Fruit fly (Drosophila melanogaster): ENCODE measurements around the gene eIF4EHP.

Gene eIF4EHP

DNA sequence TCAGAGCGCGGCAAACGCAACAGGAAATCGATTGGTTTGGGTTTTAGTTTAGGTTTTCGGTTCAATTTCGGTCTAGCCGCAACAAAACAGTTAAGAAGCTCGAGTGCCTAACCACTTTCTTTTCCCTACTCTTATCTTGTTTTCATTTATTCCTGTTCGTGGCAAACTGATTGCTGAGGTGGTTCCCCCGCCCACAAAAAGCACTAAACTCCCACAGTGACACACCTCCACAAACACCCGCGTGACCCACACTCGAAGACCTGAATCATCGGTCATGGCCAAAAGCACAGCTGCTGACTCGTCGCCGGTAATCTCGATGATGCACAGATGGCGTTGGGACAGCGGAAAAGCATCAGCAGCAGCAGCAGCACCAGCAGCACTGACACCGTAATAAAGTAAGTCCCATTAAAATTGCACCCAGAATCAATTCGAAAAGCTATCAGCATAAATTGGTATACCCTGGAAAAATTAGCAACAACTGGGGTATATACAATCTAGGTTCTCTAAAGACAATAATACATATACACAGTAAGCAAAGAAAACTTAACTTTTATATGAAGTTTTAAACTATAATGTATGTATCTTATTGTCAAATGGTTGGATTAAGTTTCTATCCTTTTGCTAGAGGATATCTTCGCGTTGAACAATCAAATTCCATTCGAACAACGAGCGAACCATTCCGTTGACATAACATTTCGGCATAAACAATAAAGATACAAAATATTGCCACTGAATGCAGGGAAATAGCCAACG, 82.9 kb downstream of the eIF4EHP start:
- TF ChIP-seq Vsx2 (GFP tag; optimal IDR thresholded peaks at IDR 0.05; ENCODE audit: partially characterized antibody), result no peak
- no peak for TF ChIP-seq HLH106 (tag; optimal IDR thresholded peaks at IDR 0.05)
- TF ChIP-seq rgr (GFP tag; optimal IDR thresholded peaks at IDR 0.05), result peak; percentile 44
- no peak for TF ChIP-seq Rel (GFP tag; optimal IDR thresholded peaks at IDR 0.05)
- peak; percentile 89 for TF ChIP-seq Rel (tag; optimal IDR thresholded peaks at IDR 0.05)
- TF ChIP-seq ey (GFP tag; optimal IDR thresholded peaks at IDR 0.05), result peak; percentile 16
- TF ChIP-seq usp (GFP tag; optimal IDR thresholded peaks at IDR 0.05), result no peak
- TF ChIP-seq pan (optimal IDR thresholded peaks at IDR 0.05), result no peak
- TF ChIP-seq jim (GFP tag; optimal IDR thresholded peaks at IDR 0.05), result no peak
- TF ChIP-seq h (GFP tag; optimal IDR thresholded peaks at IDR 0.05), result peak; percentile 50
- TF ChIP-seq OdsH (GFP tag; optimal IDR thresholded peaks at IDR 0.05), result peak; percentile 36
- TF ChIP-seq sv (GFP tag; optimal IDR thresholded peaks at IDR 0.05), result peak; percentile 27
- peak in 1 of 2 experiments; percentile 26 for TF ChIP-seq foxo (GFP tag; optimal IDR thresholded peaks at IDR 0.05)
- TF ChIP-seq br (GFP tag; optimal IDR thresholded peaks at IDR 0.05), result no peak
- TF ChIP-seq Hr83 (GFP tag; optimal IDR thresholded peaks at IDR 0.05; ENCODE audit: poor library complexity, severe bottlenecking), result no peak
- TF ChIP-seq Jra (GFP tag; optimal IDR thresholded peaks at IDR 0.05), result no peak

DNA sequence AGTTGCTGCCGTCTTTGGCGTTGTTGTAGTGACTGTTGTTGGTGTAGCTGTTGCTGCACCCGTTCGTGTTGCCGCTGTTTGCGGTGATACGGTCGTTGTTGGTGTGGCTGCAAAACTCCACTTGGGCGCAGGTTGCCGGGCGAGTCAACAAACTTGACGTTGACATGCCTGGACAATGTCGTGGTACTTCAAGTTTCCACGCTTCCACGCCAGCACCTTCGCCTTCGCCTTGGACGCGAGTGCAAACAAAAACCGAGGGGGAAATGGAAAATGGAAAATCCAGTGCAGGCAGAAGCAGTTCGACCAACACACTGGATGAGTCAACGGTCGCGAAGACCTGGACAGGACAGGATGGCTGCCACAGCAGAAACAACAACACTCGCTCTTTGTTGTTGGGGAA, 84.1 kb downstream of the eIF4EHP start:
- TF ChIP-seq CG32264 (GFP tag; optimal IDR thresholded peaks at IDR 0.05) (no peak), brk (GFP tag; optimal IDR thresholded peaks at IDR 0.05) (no peak)

DNA sequence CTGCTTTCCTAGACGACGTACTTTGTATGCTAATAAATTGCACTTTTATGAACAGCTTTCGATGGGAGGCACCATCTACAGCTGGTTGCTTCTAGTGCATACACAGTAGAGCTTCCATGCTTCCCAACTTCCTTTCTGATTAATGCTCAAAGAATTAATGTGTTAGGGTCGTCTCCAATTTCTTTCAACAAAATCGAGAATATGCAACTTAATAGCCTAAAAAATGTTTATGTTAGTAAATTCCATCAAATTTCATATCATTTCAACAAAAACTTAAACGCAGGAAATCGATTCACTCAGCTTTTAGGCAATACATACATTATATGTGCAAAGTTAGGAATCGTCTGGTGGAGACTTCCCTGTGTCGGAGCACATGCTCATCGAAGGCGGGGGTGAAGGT, 84.6 kb downstream of the eIF4EHP start:
- TF ChIP-seq OdsH (GFP tag; optimal IDR thresholded peaks at IDR 0.05), result no peak
- no peak for TF ChIP-seq Myc (optimal IDR thresholded peaks at IDR 0.05)
- no peak for TF ChIP-seq dsf (GFP tag; optimal IDR thresholded peaks at IDR 0.05; ENCODE audit: borderline replicate concordance)
- TF ChIP-seq tai (GFP tag; optimal IDR thresholded peaks at IDR 0.05), result no peak
- TF ChIP-seq jim (GFP tag; optimal IDR thresholded peaks at IDR 0.05), result no peak
- TF ChIP-seq CG9705 (GFP tag; optimal IDR thresholded peaks at IDR 0.05), result no peak
- TF ChIP-seq h (GFP tag; optimal IDR thresholded peaks at IDR 0.05), result no peak
- no peak for TF ChIP-seq sv (GFP tag; optimal IDR thresholded peaks at IDR 0.05)
- no peak for TF ChIP-seq CrebA (GFP tag; optimal IDR thresholded peaks at IDR 0.05; ENCODE audit: borderline replicate concordance)
- no peak for TF ChIP-seq N (GFP tag; optimal IDR thresholded peaks at IDR 0.05)
- no peak for TF ChIP-seq Hr78 (GFP tag; optimal IDR thresholded peaks at IDR 0.05)
- TF ChIP-seq psq (GFP tag; optimal IDR thresholded peaks at IDR 0.05), result no peak
- TF ChIP-seq Dfd (GFP tag; optimal IDR thresholded peaks at IDR 0.05), result no peak
- no peak for TF ChIP-seq sage (GFP tag; optimal IDR thresholded peaks at IDR 0.05)
- TF ChIP-seq Mio (GFP tag; optimal IDR thresholded peaks at IDR 0.05), result no peak
- no peak for TF ChIP-seq br (GFP tag; optimal IDR thresholded peaks at IDR 0.05)
- no peak for TF ChIP-seq usp (GFP tag; optimal IDR thresholded peaks at IDR 0.05)

DNA sequence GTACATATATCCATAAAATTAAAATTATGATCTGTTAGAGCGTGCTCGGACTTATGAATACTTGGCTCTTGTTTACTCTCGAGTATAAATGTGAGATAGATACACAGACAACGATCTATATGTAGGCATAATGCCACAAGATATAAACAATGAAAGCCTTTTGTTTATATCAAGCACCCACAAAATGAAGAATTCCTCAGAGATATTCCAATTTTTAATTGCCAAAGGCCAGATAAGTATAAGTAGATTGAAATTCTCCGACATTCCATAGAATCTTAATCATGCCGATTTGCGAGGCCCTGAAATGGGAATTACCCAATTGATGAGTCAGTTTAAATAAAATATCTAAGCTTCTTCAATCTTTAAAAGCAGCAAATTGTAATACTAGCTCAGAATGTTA, 86.9 kb downstream of the eIF4EHP start:
- no peak for TF ChIP-seq sv (GFP tag; optimal IDR thresholded peaks at IDR 0.05)
- TF ChIP-seq N (GFP tag; optimal IDR thresholded peaks at IDR 0.05), result no peak
- TF ChIP-seq Dfd (GFP tag; optimal IDR thresholded peaks at IDR 0.05), result no peak
- no peak for TF ChIP-seq CrebA (GFP tag; optimal IDR thresholded peaks at IDR 0.05; ENCODE audit: borderline replicate concordance)
- no peak for TF ChIP-seq ey (GFP tag; optimal IDR thresholded peaks at IDR 0.05)
- TF ChIP-seq Vsx2 (GFP tag; optimal IDR thresholded peaks at IDR 0.05; ENCODE audit: partially characterized antibody), result no peak
- no peak for TF ChIP-seq lola (GFP tag; optimal IDR thresholded peaks at IDR 0.05)
- no peak for TF ChIP-seq br (GFP tag; optimal IDR thresholded peaks at IDR 0.05)
- TF ChIP-seq Hr78 (GFP tag; optimal IDR thresholded peaks at IDR 0.05), result no peak
- no peak for TF ChIP-seq dl (GFP tag; optimal IDR thresholded peaks at IDR 0.05; ENCODE audit: insufficient read depth in 1 of 2, partially characterized antibody in 2 of 2)
- TF ChIP-seq jim (GFP tag; optimal IDR thresholded peaks at IDR 0.05), result no peak
- no peak for TF ChIP-seq CG32264 (GFP tag; optimal IDR thresholded peaks at IDR 0.05)
- TF ChIP-seq OdsH (GFP tag; optimal IDR thresholded peaks at IDR 0.05), result no peak
- TF ChIP-seq psq (GFP tag; optimal IDR thresholded peaks at IDR 0.05), result no peak

DNA sequence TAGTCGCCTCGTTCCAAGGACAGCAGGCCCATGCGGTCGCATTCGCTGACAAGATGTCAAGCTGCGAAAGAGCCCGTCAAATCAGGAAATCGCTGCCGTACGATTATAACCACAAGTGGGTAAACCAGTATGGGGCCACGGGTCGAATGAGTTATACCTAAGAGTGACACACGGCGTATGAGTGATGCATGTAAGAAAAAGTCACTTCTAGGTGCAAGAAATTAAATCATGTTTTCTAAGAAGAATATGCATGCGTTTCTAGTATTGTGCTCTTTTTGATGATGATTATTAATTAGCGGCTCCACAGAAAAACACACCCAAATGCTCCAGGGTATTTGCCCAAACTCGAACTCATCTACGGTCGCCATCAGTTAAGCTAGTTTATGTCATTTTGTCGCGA, 91.1 kb downstream of the eIF4EHP start:
- TF ChIP-seq Myc (optimal IDR thresholded peaks at IDR 0.05) (no peak), dsf (GFP tag; optimal IDR thresholded peaks at IDR 0.05; ENCODE audit: borderline replicate concordance) (no peak), Hr83 (GFP tag; optimal IDR thresholded peaks at IDR 0.05; ENCODE audit: poor library complexity, severe bottlenecking) (no peak), Sp1 (GFP tag; optimal IDR thresholded peaks at IDR 0.05) (no peak), brk (GFP tag; optimal IDR thresholded peaks at IDR 0.05) (no peak), ey (GFP tag; optimal IDR thresholded peaks at IDR 0.05) (no peak), br (GFP tag; optimal IDR thresholded peaks at IDR 0.05) (no peak), Jra (GFP tag; optimal IDR thresholded peaks at IDR 0.05) (no peak), Vsx2 (GFP tag; optimal IDR thresholded peaks at IDR 0.05; ENCODE audit: partially characterized antibody) (no peak), pan (optimal IDR thresholded peaks at IDR 0.05) (no peak), dl (GFP tag; optimal IDR thresholded peaks at IDR 0.05; ENCODE audit: insufficient read depth in 1 of 2, partially characterized antibody in 2 of 2) (no peak), jim (GFP tag; optimal IDR thresholded peaks at IDR 0.05) (no peak), usp (GFP tag; optimal IDR thresholded peaks at IDR 0.05) (no peak), lola (GFP tag; optimal IDR thresholded peaks at IDR 0.05) (no peak), sage (GFP tag; optimal IDR thresholded peaks at IDR 0.05) (no peak), Rel (GFP tag; optimal IDR thresholded peaks at IDR 0.05) (no peak), Rel (tag; optimal IDR thresholded peaks at IDR 0.05) (no peak), h (GFP tag; optimal IDR thresholded peaks at IDR 0.05) (no peak), foxo (GFP tag; optimal IDR thresholded peaks at IDR 0.05) (no peak)
